Worm (Caenorhabditis elegans): ENCODE measurements around the gene atp-2.

Gene atp-2

DNA sequence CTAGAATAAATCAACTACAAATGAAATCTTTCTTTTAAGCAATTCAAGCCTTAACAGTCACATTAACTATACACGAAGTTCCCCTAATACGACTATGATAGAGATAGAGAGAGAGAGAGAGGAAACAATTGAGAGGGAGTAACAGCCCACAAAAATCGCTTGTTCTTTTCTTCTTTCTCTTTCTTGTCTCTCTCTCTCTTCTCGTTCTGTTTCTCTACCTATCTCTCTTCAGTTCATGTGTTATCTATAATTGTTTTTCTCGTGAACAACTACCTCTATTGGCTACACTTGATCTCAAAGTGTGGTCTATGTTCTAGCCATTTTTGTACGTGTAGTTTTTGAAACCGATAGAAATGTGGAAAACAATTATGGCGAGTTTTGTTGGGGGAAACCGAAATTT lies 25.6 kb upstream of the atp-2 start (continued):
- TF ChIP-seq hpl-2 (GFP tag; optimal IDR thresholded peaks at IDR 0.05) (no peak), egl-27 (tag; optimal IDR thresholded peaks at IDR 0.05) (no peak), mdl-1 (tag; optimal IDR thresholded peaks at IDR 0.05) (peak in 1 of 2 experiments; percentile 3), lir-3 (tag; optimal IDR thresholded peaks at IDR 0.05; ENCODE audit: poor library complexity) (peak; percentile 40), nhr-76 (tag; optimal IDR thresholded peaks at IDR 0.05) (no peak), nhr-19 (GFP tag; conservative IDR thresholded peaks at IDR 0.05) (peak; percentile 60), sptf-1 (tag; optimal IDR thresholded peaks at IDR 0.05) (no peak), lin-35 (GFP tag; optimal IDR thresholded peaks at IDR 0.05) (peak; percentile 45 to 71), lin-13 (GFP tag; optimal IDR thresholded peaks at IDR 0.05) (peak; percentile 12), hlh-4 (tag; optimal IDR thresholded peaks at IDR 0.05) (no peak), ceh-90 (tag; optimal IDR thresholded peaks at IDR 0.05) (no peak), unc-130 (tag; optimal IDR thresholded peaks at IDR 0.05) (no peak), unc-62 (GFP tag; optimal IDR thresholded peaks at IDR 0.05) (no peak), rnt-1 (tag; optimal IDR thresholded peaks at IDR 0.05) (peak; percentile 40), elt-3 (tag; optimal IDR thresholded peaks at IDR 0.05) (peak in 5 of 6 experiments; percentile 38 to 81 (median 54)), nhr-71 (tag; optimal IDR thresholded peaks at IDR 0.05) (peak; percentile 80), mep-1 (tag; optimal IDR thresholded peaks at IDR 0.05) (peak; percentile 72), nhr-12 (tag; optimal IDR thresholded peaks at IDR 0.05) (no peak), nhr-90 (tag; optimal IDR thresholded peaks at IDR 0.05; ENCODE audit: poor library complexity) (peak; percentile 67), ztf-4 (tag; optimal IDR thresholded peaks at IDR 0.05) (no peak), pax-3 (tag; optimal IDR thresholded peaks at IDR 0.05) (no peak), alr-1 (tag; optimal IDR thresholded peaks at IDR 0.05; ENCODE audit: borderline replicate concordance) (no peak), irx-1 (tag; optimal IDR thresholded peaks at IDR 0.05) (no peak), sup-37 (GFP tag; optimal IDR thresholded peaks at IDR 0.05) (no peak), tbx-2 (tag; optimal IDR thresholded peaks at IDR 0.05) (peak; percentile 51), zag-1 (tag; optimal IDR thresholded peaks at IDR 0.05) (no peak), ets-5 (GFP tag; IDR thresholded peaks at IDR 0.05) (no peak), mab-9 (GFP tag; IDR thresholded peaks at IDR 0.05) (no peak), nhr-20 (tag; optimal IDR thresholded peaks at IDR 0.05) (peak; percentile 87), blmp-1 (tag; optimal IDR thresholded peaks at IDR 0.05) (peak; percentile 40), F16B12.6 (tag; optimal IDR thresholded peaks at IDR 0.05) (no peak), jun-1 (tag; optimal IDR thresholded peaks at IDR 0.05) (peak; percentile 46), pqm-1 (tag; optimal IDR thresholded peaks at IDR 0.05) (no peak), ces-1 (GFP tag; optimal IDR thresholded peaks at IDR 0.05) (no peak), fkh-8 (tag; optimal IDR thresholded peaks at IDR 0.05) (peak; percentile 8), efl-1 (optimal IDR thresholded peaks at IDR 0.05) (peak; percentile 53 to 59), efl-1 (GFP tag; optimal IDR thresholded peaks at IDR 0.05 in 1 of 2) (peak in 1 of 2 experiments; percentile 24)

DNA sequence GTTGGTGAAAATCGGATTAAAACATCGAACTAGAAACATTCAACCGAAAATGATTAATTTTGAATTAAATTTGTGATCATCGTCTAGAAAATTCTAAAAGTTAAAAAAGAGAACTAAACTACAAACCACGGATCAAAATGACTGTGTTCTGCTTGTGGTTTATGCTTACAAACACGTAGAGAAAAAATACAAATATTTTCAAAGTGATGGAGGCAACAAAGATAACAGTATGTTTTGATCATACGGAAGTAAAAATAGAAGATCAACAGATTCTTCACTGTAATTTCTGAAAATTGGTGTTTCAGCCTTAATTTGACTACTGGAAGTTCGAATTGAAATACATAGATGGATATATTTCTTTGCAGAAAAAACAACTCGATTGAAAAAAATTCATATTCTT lies 24.9 kb upstream of the atp-2 start:
- TF ChIP-seq nhr-71 (tag; optimal IDR thresholded peaks at IDR 0.05) (peak; percentile 11), pqm-1 (tag; optimal IDR thresholded peaks at IDR 0.05) (no peak)

DNA sequence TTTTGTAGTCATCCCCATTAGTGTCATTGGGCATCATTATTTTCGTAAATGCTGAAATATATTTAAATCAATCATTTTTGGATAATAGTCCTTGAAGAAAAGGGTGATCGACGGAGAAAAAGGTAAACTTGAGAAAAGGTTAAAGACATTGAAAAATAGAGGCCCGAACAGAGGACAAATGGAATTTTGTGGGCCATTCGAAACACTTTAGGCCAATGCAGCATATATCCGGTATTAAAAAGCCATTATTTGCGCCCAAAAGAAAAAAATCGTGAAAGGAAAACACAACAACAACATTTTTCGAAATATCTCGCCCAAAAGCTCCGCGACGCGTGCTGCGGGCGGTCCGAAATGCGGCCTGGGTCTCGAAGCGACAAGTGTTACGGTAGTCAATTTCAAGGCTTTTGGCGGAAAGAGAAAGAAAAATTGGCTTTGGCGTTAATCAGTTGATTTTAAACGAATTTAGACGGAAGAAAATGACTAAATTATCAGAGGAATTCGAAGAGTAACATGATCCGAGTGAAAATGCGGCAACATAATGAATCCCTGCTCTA lies 21.3 kb upstream of the atp-2 start, which contains the start of gene morc-1:
TSS of gene morc-1 (minus strand) at position 51 of the 554 bp plus-strand sequence.
- TF ChIP-seq zip-4 (GFP tag; optimal IDR thresholded peaks at IDR 0.05) (no peak), Y116A8C.19 (tag; optimal IDR thresholded peaks at IDR 0.05; ENCODE audit: borderline replicate concordance) (no peak), elt-2 (tag; optimal IDR thresholded peaks at IDR 0.05) (no peak), fkh-8 (tag; optimal IDR thresholded peaks at IDR 0.05) (no peak), pax-3 (tag; optimal IDR thresholded peaks at IDR 0.05) (no peak), rnt-1 (tag; optimal IDR thresholded peaks at IDR 0.05) (no peak), unc-98 (GFP tag; IDR thresholded peaks at IDR 0.05) (no peak), ceh-90 (tag; optimal IDR thresholded peaks at IDR 0.05) (no peak), mef-2 (tag; optimal IDR thresholded peaks at IDR 0.05) (no peak), lin-35 (GFP tag; optimal IDR thresholded peaks at IDR 0.05) (no peak), lir-3 (tag; optimal IDR thresholded peaks at IDR 0.05; ENCODE audit: poor library complexity) (no peak), alr-1 (tag; optimal IDR thresholded peaks at IDR 0.05; ENCODE audit: borderline replicate concordance) (no peak), lsy-2 (tag; optimal IDR thresholded peaks at IDR 0.05) (no peak), swsn-7 (tag; optimal IDR thresholded peaks at IDR 0.05) (no peak), lin-39 (tag; optimal IDR thresholded peaks at IDR 0.05) (no peak), nhr-71 (tag; optimal IDR thresholded peaks at IDR 0.05) (no peak), lin-14 (GFP tag; optimal IDR thresholded peaks at IDR 0.05) (no peak), nhr-47 (tag; optimal IDR thresholded peaks at IDR 0.05) (no peak)
